Worm (Caenorhabditis elegans) whole organism, late embryonic: ENCODE data around the gene srd-42.

ENCODE experiments used
- ceh-31 ChIP-seq: sonication (generic microtip); optimal IDR thresholded peaks from 2 replicates; lab custom pipeline; 2016; ENCODE audit warnings: missing genetic modification characterization, missing compliant biosample characterization
- lim-6 ChIP-seq: sonication (generic microtip); optimal IDR thresholded peaks from 2 replicates; lab custom pipeline; 2016; ENCODE audit warnings: missing genetic modification characterization, missing compliant biosample characterization
- odd-2 ChIP-seq: sonication (generic microtip); optimal IDR thresholded peaks from 2 replicates; lab custom pipeline; 2017; ENCODE audit warnings: antibody characterized with exemption, mild to moderate bottlenecking, missing genetic modification characterization, missing compliant biosample characterization
- pqm-1 ChIP-seq: sonication (generic microtip); optimal IDR thresholded peaks from 2 replicates; lab custom pipeline; 2016; ENCODE audit warnings: missing genetic modification characterization, missing compliant biosample characterization
- sox-4 ChIP-seq: sonication (generic microtip); optimal IDR thresholded peaks from 2 replicates; lab custom pipeline; 2017; ENCODE audit warnings: mild to moderate bottlenecking, missing genetic modification characterization, inconsistent platforms, missing compliant biosample characterization
- unc-42 ChIP-seq: sonication (generic microtip); optimal IDR thresholded peaks from 2 replicates; lab custom pipeline; 2016; ENCODE audit warnings: missing genotype, missing genetic modification characterization, missing compliant biosample characterization

DNA sequence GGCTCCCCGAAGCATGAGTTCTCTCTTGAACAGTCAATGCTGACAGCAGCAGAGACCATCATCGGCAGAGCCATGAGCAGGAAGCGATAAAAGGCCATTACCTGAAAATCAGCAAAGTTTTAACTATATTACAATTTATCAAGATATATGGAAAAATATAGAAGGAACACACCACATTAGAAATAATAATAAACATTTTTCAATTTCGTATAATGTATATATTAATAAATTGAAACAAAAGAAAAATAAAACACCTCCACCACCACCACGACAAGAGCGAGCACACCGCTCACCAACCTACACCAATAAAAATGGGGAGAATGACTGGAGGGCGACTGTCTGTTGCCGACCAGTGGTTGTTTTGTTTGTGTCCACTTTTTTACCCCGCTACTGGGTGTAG, 16.7 kb downstream of the srd-42 start, which contains the start of gene R04D3.2:
- TF ChIP-seq ceh-31 (tag; lab: Kevin White, UChicago): no peak
- no peak for TF ChIP-seq sox-4 (tag; lab: Kevin White, UChicago)
- no peak for TF ChIP-seq unc-42 (tag; lab: Kevin White, UChicago)
- no peak for TF ChIP-seq odd-2 (tag; lab: Kevin White, UChicago)
- TF ChIP-seq lim-6 (tag; lab: Kevin White, UChicago): no peak
- no peak for TF ChIP-seq pqm-1 (tag; lab: Kevin White, UChicago)
